Worm (Caenorhabditis elegans): ENCODE measurements around the gene sri-9.

DNA sequence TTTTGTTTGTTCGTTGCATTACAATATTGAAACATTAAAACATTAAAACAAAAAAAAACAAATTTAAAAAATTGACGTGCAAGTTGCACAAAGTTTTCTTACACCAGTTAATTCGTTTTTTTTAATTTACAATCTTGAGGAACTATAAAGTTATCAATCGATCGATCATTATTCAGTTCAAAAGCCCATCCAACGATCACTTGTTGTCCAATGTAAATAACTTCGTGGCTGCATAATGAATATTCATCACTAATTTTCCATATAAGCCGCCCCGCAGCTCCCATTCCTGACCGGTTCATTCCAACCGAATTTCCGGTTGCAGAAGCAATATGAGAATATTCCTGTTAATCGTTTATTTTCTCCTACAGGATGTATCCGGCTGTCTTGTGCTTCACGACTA lies 41.0 kb downstream of the sri-9 start, which contains the start of gene hpo-33:
- TF ChIP-seq nfya-1 (tag; optimal IDR thresholded peaks at IDR 0.05; ENCODE audit: insufficient read depth) (no peak), ceh-82 (tag; optimal IDR thresholded peaks at IDR 0.05) (no peak)

All from whole organism, L3 larva.